Fruit fly (Drosophila melanogaster) whole organism, prepupa: ENCODE measurements around the gene tsl.

Experiments used
- CG10669 ChIP-seq: fragments of 200-800 bp; sonication (Bioruptor generic); optimal IDR thresholded peaks from 3 replicates; lab custom pipeline; 2018; ENCODE audit warnings: missing biosample characterization, mild to moderate bottlenecking, missing genetic modification characterization, moderate library complexity
- CG7368 ChIP-seq: fragments of 200-800 bp; sonication (Bioruptor generic); optimal IDR thresholded peaks from 3 replicates; lab custom pipeline; 2016; ENCODE audit warnings: missing biosample characterization, missing genetic modification characterization
- Eip78C ChIP-seq: fragments of 200-800 bp; sonication (Bioruptor generic); peaks from one replicate; lab custom pipeline; 2016; ENCODE audit warnings: missing biosample characterization, missing genetic modification characterization
- Smox ChIP-seq: fragments of 200-800 bp; sonication (Bioruptor generic); optimal IDR thresholded peaks from 3 replicates; lab custom pipeline; 2016; ENCODE audit warnings: missing biosample characterization, missing genetic modification characterization
- acj6 ChIP-seq: fragments of 200-800 bp; sonication (Bioruptor generic); optimal IDR thresholded peaks from 3 replicates; lab custom pipeline; 2016; ENCODE audit warnings: missing biosample characterization, missing genetic modification characterization
- cyc ChIP-seq: fragments of 200-800 bp; sonication (Bioruptor generic); optimal IDR thresholded peaks from 3 replicates; lab custom pipeline; 2016; ENCODE audit warnings: missing biosample characterization, missing genetic modification characterization
- spab ChIP-seq: fragments of 200-800 bp; sonication (Bioruptor generic); optimal IDR thresholded peaks from 2 replicates; lab custom pipeline; 2017; ENCODE audit warnings: missing biosample characterization, mild to moderate bottlenecking, missing genetic modification characterization, missing genetic modification reagents
- ss ChIP-seq, 2 experiments: fragments of 200-800 bp; sonication (Bioruptor generic); optimal IDR thresholded peaks; 2 replicates in 1 of 2; 3 replicates in 1 of 2; lab custom pipeline; 2017 to 2018; ENCODE audit warnings: mild to moderate bottlenecking in 2 of 2, missing biosample characterization in 2 of 2, missing genetic modification characterization in 2 of 2, moderate library complexity in 1 of 2

DNA sequence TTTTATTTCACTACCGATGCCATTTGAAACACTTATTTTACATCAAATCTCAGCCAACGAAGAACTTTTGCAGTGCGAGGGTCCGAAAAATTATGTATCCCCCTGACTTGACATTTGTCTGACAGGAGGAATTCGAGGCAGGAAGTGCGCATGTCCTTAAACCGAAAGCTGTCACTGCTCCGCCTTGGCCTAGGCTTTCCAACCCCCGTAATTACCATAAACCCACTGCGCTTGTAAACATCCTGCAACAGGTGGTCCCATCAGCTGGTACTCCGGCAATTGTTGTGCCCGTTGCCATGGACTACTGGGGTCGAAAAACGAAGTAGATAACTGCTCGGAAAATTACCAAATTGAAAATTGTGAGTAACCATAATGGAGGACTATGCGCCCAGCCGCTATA lies 6.6 kb downstream of the tsl start, which contains the start of the genes GABA-B-R2 and CG6800:
- TF ChIP-seq acj6 (GFP tag; lab: Kevin White, UChicago) (no peak), Smox (no peak), CG7368 (no peak), cyc (GFP tag; lab: Kevin White, UChicago) (no peak), Eip78C (GFP tag; lab: Kevin White, UChicago) (no peak), spab (GFP tag; lab: Kevin White, UChicago) (no peak), ss (GFP tag; optimal IDR thresholded peaks at IDR 0.05; lab: Kevin White, UChicago) (no peak), CG10669 (GFP tag; lab: Kevin White, UChicago) (no peak)
